Worm (Caenorhabditis elegans) whole organism, early embryonic: Measurements from ENCODE around the gene Y46G5A.7.

Experiments used
- B0310.2 ChIP-seq: sonication (generic microtip); optimal IDR thresholded peaks from 2 replicates; lab custom pipeline; 2016; ENCODE audit warnings: mild to moderate bottlenecking, missing genetic modification characterization, missing compliant biosample characterization
- F13C5.2 ChIP-seq: sonication (generic microtip); optimal IDR thresholded peaks from 2 replicates; lab custom pipeline; 2017; ENCODE audit warnings: mild to moderate bottlenecking, missing genetic modification characterization, inconsistent platforms, missing compliant biosample characterization
- aly-1 ChIP-seq: sonication (generic microtip); optimal IDR thresholded peaks from 2 replicates; lab custom pipeline; 2016; ENCODE audit warnings: missing genetic modification characterization, missing compliant biosample characterization
- ama-1 ChIP-seq: fragments of 150-350 bp; optimal IDR thresholded peaks from 2 replicates; lab custom pipeline; 2014
- ceh-13 ChIP-seq: fragments of 200-800 bp; sonication (Bioruptor generic); optimal IDR thresholded peaks from 2 replicates; lab custom pipeline; 2018; ENCODE audit warnings: mild to moderate bottlenecking, missing genetic modification characterization, missing compliant biosample characterization
- ceh-36 ChIP-seq: sonication (generic microtip); optimal IDR thresholded peaks from 2 replicates; lab custom pipeline; 2016; ENCODE audit warnings: missing genetic modification characterization, inconsistent platforms, missing compliant biosample characterization
- ets-7 ChIP-seq: sonication (generic microtip); optimal IDR thresholded peaks from 2 replicates; lab custom pipeline; 2016; ENCODE audit warnings: missing genotype, missing genetic modification characterization, missing compliant biosample characterization
- flt-1 ChIP-seq: fragments of 200-800 bp; sonication (Bioruptor generic); IDR thresholded peaks from 2 replicates; pipeline ENCODE4 v1.3.6; 2022; ENCODE audit warnings: missing genetic modification characterization, missing compliant biosample characterization
- hmbx-1 ChIP-seq: sonication (generic microtip); optimal IDR thresholded peaks from 2 replicates; lab custom pipeline; 2016; ENCODE audit warnings: mild to moderate bottlenecking, missing genetic modification characterization, missing compliant biosample characterization
- hmg-4 ChIP-seq: fragments of 200-800 bp; sonication (Bioruptor generic); optimal IDR thresholded peaks from 2 replicates; lab custom pipeline; 2018; ENCODE audit warnings: mild to moderate bottlenecking, missing genetic modification characterization, missing compliant biosample characterization
- hnd-1 ChIP-seq: sonication (generic microtip); optimal IDR thresholded peaks from 2 replicates; lab custom pipeline; 2016; ENCODE audit warnings: missing genetic modification characterization, missing compliant biosample characterization
- pes-1 ChIP-seq: fragments of 200-800 bp; sonication (Bioruptor generic); IDR thresholded peaks from 2 replicates; pipeline ENCODE4 v1.3.6; 2022; ENCODE audit warnings: missing genetic modification reagents, missing genetic modification characterization, missing compliant biosample characterization
- scrt-1 ChIP-seq: fragments of 200-800 bp; sonication (Bioruptor generic); IDR thresholded peaks from 2 replicates; pipeline ENCODE4 v1.3.6; 2022; ENCODE audit warnings: missing genetic modification characterization, missing compliant biosample characterization
- sea-1 ChIP-seq: fragments of 200-800 bp; sonication (Bioruptor generic); conservative IDR thresholded peaks from 2 replicates; pipeline ENCODE4 v1.3.6; 2022; ENCODE audit warnings: missing genetic modification characterization, missing compliant biosample characterization
- tbx-11 ChIP-seq: fragments of 200-800 bp; sonication (Bioruptor generic); IDR thresholded peaks from 2 replicates; pipeline ENCODE4 v1.3.6; 2022; ENCODE audit warnings: missing genetic modification characterization, missing compliant biosample characterization
- tbx-37 ChIP-seq: fragments of 200-800 bp; sonication (Bioruptor generic); conservative IDR thresholded peaks from 2 replicates; pipeline ENCODE4 v1.3.6; 2022; ENCODE audit warnings: missing genetic modification reagents, missing genetic modification characterization, missing compliant biosample characterization
- tra-4 ChIP-seq: sonication (generic microtip); optimal IDR thresholded peaks from 2 replicates; lab custom pipeline; 2017; ENCODE audit warnings: missing genetic modification characterization, missing compliant biosample characterization

Y46G5A.7 gene

ce11 chrII:12738284-12739201 is 17.6 kb downstream of the Y46G5A.7 start, which contains the start of gene pisy-1:
Gene pisy-1 (minus strand): TSS chrII:12738334.
- TF ChIP-seq ceh-13 (GFP tag; lab: Kevin White, UChicago) = no peak
- no peak for TF ChIP-seq B0310.2
- TF ChIP-seq hnd-1 (tag; lab: Kevin White, UChicago) = no peak
- TF ChIP-seq F13C5.2 (tag; lab: Kevin White, UChicago) = no peak
- TF ChIP-seq sea-1 (GFP tag; lab: Robert Waterston, UW) = no peak
- no peak for TF ChIP-seq ets-7 (tag; lab: Kevin White, UChicago)
- no peak for TF ChIP-seq tra-4 (tag; lab: Kevin White, UChicago)
- no peak for TF ChIP-seq hmg-4 (GFP tag; lab: Kevin White, UChicago)
- TF ChIP-seq flt-1 = no peak
- no peak for TF ChIP-seq ceh-36 (tag; lab: Kevin White, UChicago)
- no peak for TF ChIP-seq pes-1 (GFP tag; lab: Robert Waterston, UW)
- no peak for TF ChIP-seq ama-1 (lab: Kevin White, UChicago)
- TF ChIP-seq tbx-11 (GFP tag; lab: Robert Waterston, UW) = no peak
- TF ChIP-seq tbx-37 = no peak
- TF ChIP-seq scrt-1 (GFP tag; lab: Robert Waterston, UW) = no peak
- TF ChIP-seq aly-1 = no peak

- no peak for TF ChIP-seq ceh-36 (tag; lab: Kevin White, UChicago)
- TF ChIP-seq ceh-13 (GFP tag; lab: Kevin White, UChicago) = no peak
Observed at ce11 chrII:12736579-12736978, 19.6 kb downstream of the Y46G5A.7 start, which contains the start of gene snrp-200. Gene snrp-200 (minus strand): TSS chrII:12736910.

DNA sequence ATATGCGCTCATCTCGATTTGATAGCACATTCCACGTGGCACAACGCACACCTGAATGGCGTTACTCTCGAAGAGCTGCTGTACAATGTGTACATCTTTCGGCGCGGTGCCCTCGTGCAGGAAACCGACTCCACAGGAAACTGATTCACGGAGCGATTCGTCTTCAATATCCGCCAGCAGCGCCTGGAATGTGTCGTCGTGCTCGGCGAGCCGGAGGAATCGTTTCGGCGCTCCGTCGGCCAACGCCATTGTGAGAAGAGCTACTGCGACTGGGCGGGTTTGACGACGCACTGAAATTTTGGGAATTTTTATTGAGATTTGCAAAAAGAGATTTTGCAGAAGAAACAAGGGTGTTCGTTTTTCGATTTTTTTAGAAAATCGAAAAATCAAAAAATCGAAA is 26.2 kb downstream of the Y46G5A.7 start:
- TF ChIP-seq pes-1 (GFP tag; lab: Robert Waterston, UW) (no peak), tbx-11 (GFP tag; lab: Robert Waterston, UW) (no peak), B0310.2 (no peak), ama-1 (lab: Kevin White, UChicago) (no peak), ceh-13 (GFP tag; lab: Kevin White, UChicago) (no peak), tbx-37 (no peak), scrt-1 (GFP tag; lab: Robert Waterston, UW) (no peak), aly-1 (no peak), sea-1 (GFP tag; lab: Robert Waterston, UW) (no peak), ceh-36 (tag; lab: Kevin White, UChicago) (no peak), flt-1 (no peak)

DNA sequence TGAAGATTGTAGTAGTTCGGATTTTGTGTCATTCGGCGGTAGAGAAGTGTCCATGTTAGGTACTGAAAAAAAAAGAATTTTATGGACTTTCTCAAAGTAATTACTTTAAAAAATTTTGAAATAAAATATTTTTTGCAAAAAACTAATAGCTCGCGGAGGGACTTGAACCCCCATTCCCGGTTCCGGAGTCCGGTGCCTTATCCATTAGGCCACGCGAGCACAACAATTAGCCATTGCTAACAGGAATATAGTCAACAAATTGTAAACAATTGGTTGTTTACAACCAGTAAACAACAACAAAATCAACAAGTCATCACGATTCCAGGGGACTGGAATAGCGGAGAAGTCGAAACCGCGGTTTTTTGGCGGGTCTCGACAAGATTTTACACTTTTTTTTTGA is 27.5 kb downstream of the Y46G5A.7 start:
- TF ChIP-seq F13C5.2 (tag; lab: Kevin White, UChicago) (no peak), hmg-4 (GFP tag; lab: Kevin White, UChicago) (no peak), pes-1 (GFP tag; lab: Robert Waterston, UW) (no peak), hnd-1 (tag; lab: Kevin White, UChicago) (no peak), aly-1 (no peak), tbx-37 (no peak), tbx-11 (GFP tag; lab: Robert Waterston, UW) (no peak), ets-7 (tag; lab: Kevin White, UChicago) (no peak), B0310.2 (no peak), tra-4 (tag; lab: Kevin White, UChicago) (no peak), ceh-36 (tag; lab: Kevin White, UChicago) (no peak), scrt-1 (GFP tag; lab: Robert Waterston, UW) (no peak), sea-1 (GFP tag; lab: Robert Waterston, UW) (no peak), ama-1 (lab: Kevin White, UChicago) (no peak), flt-1 (no peak), ceh-13 (GFP tag; lab: Kevin White, UChicago) (no peak), hmbx-1 (tag; lab: Kevin White, UChicago) (no peak)

ce11 chrII:12727871-12728270 is 28.3 kb downstream of the Y46G5A.7 start:
- TF ChIP-seq aly-1 (peak; percentile 1), tbx-37 (no peak)

DNA sequence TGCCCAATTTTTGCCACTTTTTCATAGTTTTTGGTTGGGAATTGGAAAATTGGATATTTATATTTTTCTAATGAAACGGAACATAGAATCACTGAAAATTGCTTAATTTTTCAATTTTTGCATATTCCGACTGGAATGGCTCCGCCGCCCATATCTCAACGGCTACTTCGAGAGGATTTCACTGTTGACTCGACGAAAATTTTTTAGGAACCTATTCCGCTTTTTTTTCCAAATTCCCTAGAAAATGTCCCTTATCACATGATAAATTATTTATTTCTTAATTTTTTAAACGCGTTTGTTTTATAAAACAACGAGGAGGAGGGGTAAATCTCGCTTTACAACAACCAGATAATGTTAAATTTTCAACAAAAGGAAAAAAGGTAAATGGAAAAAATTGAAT is 29.4 kb downstream of the Y46G5A.7 start:
- no peak for TF ChIP-seq B0310.2
- no peak for TF ChIP-seq ets-7 (tag; lab: Kevin White, UChicago)
- no peak for TF ChIP-seq ceh-13 (GFP tag; lab: Kevin White, UChicago)
- no peak for TF ChIP-seq pes-1 (GFP tag; lab: Robert Waterston, UW)
- no peak for TF ChIP-seq tbx-11 (GFP tag; lab: Robert Waterston, UW)
- TF ChIP-seq ceh-36 (tag; lab: Kevin White, UChicago) = no peak
- no peak for TF ChIP-seq sea-1 (GFP tag; lab: Robert Waterston, UW)
- no peak for TF ChIP-seq hnd-1 (tag; lab: Kevin White, UChicago)
- no peak for TF ChIP-seq scrt-1 (GFP tag; lab: Robert Waterston, UW)
- TF ChIP-seq hmg-4 (GFP tag; lab: Kevin White, UChicago) = no peak
- no peak for TF ChIP-seq ama-1 (lab: Kevin White, UChicago)
- no peak for TF ChIP-seq tbx-37
- TF ChIP-seq flt-1 = no peak
- TF ChIP-seq F13C5.2 (tag; lab: Kevin White, UChicago) = no peak
- TF ChIP-seq tra-4 (tag; lab: Kevin White, UChicago) = no peak
- TF ChIP-seq aly-1 = no peak

- no peak for TF ChIP-seq F13C5.2 (tag; lab: Kevin White, UChicago)
- no peak for TF ChIP-seq B0310.2
- no peak for TF ChIP-seq sea-1 (GFP tag; lab: Robert Waterston, UW)
- TF ChIP-seq hmbx-1 (tag; lab: Kevin White, UChicago) = no peak
- TF ChIP-seq hmg-4 (GFP tag; lab: Kevin White, UChicago) = no peak
- no peak for TF ChIP-seq ama-1 (lab: Kevin White, UChicago)
- TF ChIP-seq ets-7 (tag; lab: Kevin White, UChicago) = no peak
- TF ChIP-seq tra-4 (tag; lab: Kevin White, UChicago) = no peak
- no peak for TF ChIP-seq ceh-36 (tag; lab: Kevin White, UChicago)
- no peak for TF ChIP-seq hnd-1 (tag; lab: Kevin White, UChicago)
- TF ChIP-seq pes-1 (GFP tag; lab: Robert Waterston, UW) = no peak
- TF ChIP-seq tbx-11 (GFP tag; lab: Robert Waterston, UW) = no peak
- TF ChIP-seq aly-1 = no peak
- no peak for TF ChIP-seq ceh-13 (GFP tag; lab: Kevin White, UChicago)
- no peak for TF ChIP-seq scrt-1 (GFP tag; lab: Robert Waterston, UW)
- TF ChIP-seq tbx-37 = no peak
- no peak for TF ChIP-seq flt-1
Observed at ce11 chrII:12722685-12723287, 33.3 kb downstream of the Y46G5A.7 start.
